Worm (Caenorhabditis elegans) whole organism, L4 larva: ENCODE results near the gene Y49F6C.8.

Source experiments
- F37D6.2 ChIP-seq: sonication (generic microtip); optimal IDR thresholded peaks from 2 replicates; lab custom pipeline; 2016; ENCODE audit warnings: mild to moderate bottlenecking, missing genetic modification characterization, missing compliant biosample characterization
- T26A8.4 ChIP-seq: fragments of 200-800 bp; sonication (Bioruptor generic); IDR thresholded peaks from 2 replicates; pipeline ENCODE4 v1.3.6; 2022; ENCODE audit warnings: missing genetic modification characterization, missing compliant biosample characterization
- Y48G9A.11 ChIP-seq: fragments of 200-800 bp; sonication (Bioruptor generic); IDR thresholded peaks from 2 replicates; pipeline ENCODE4 v1.3.6; 2022; ENCODE audit warnings: missing genetic modification reagents, missing genetic modification characterization, missing compliant biosample characterization
- attf-4 ChIP-seq: sonication (generic microtip); optimal IDR thresholded peaks from 3 replicates; lab custom pipeline; 2017; ENCODE audit warnings: missing biosample characterization, missing genetic modification characterization
- ceh-28 ChIP-seq: fragments of 150-350 bp; optimal IDR thresholded peaks from 2 replicates; lab custom pipeline; 2014; ENCODE audit warnings: missing biosample characterization, missing genetic modification reagents, missing genetic modification characterization
- cey-2 ChIP-seq: sonication (generic microtip); optimal IDR thresholded peaks from 3 replicates; lab custom pipeline; 2017; ENCODE audit warnings: missing genetic modification characterization, mild to moderate bottlenecking, missing compliant biosample characterization, antibody characterized with exemption, borderline replicate concordance; ENCODE audit not compliant: insufficient read depth
- daf-12 ChIP-seq: fragments of 150-350 bp; optimal IDR thresholded peaks from 2 replicates; lab custom pipeline; 2014; ENCODE audit warnings: missing biosample characterization, missing genetic modification reagents, missing genetic modification characterization
- daf-19 ChIP-seq: fragments of 200-800 bp; sonication (Bioruptor generic); conservative IDR thresholded peaks from 2 replicates; pipeline ENCODE4 v1.3.6; 2022; ENCODE audit warnings: missing genetic modification characterization, missing compliant biosample characterization
- dmd-8 ChIP-seq: fragments of 200-800 bp; sonication (Bioruptor generic); IDR thresholded peaks from 2 replicates; pipeline ENCODE4 v1.3.6; 2022; ENCODE audit warnings: missing genetic modification characterization, missing compliant biosample characterization
- duxl-1 ChIP-seq: sonication (generic microtip); optimal IDR thresholded peaks from 2 replicates; lab custom pipeline; 2016; ENCODE audit warnings: mild to moderate bottlenecking, missing genetic modification characterization, moderate library complexity, missing compliant biosample characterization; ENCODE audit not compliant: poor library complexity
- dve-1 ChIP-seq: sonication (generic microtip); optimal IDR thresholded peaks from 2 replicates; lab custom pipeline; 2017; ENCODE audit warnings: antibody characterized with exemption, mild to moderate bottlenecking, missing genetic modification characterization, missing compliant biosample characterization; ENCODE audit not compliant: insufficient read depth
- fkh-10 ChIP-seq: fragments of 150-350 bp; optimal IDR thresholded peaks from 2 replicates; lab custom pipeline; 2014; ENCODE audit warnings: missing biosample characterization, missing genetic modification reagents, missing genetic modification characterization
- fos-1 ChIP-seq: fragments of 150-350 bp; optimal IDR thresholded peaks from 2 replicates; lab custom pipeline; 2014; ENCODE audit warnings: missing biosample characterization, missing genetic modification characterization
- gei-8 ChIP-seq: fragments of 200-800 bp; sonication (Bioruptor generic); optimal IDR thresholded peaks from 2 replicates; lab custom pipeline; 2018; ENCODE audit warnings: mild to moderate bottlenecking, missing genetic modification characterization, missing compliant biosample characterization
- hlh-11 ChIP-seq: fragments of 200-800 bp; sonication (Bioruptor generic); optimal IDR thresholded peaks from 2 replicates; lab custom pipeline; 2018; ENCODE audit warnings: mild to moderate bottlenecking, missing genetic modification characterization, missing compliant biosample characterization
- lin-1 ChIP-seq: fragments of 200-800 bp; sonication (Bioruptor generic); IDR thresholded peaks from 2 replicates; pipeline ENCODE4 v1.3.6; 2022; ENCODE audit warnings: missing genetic modification reagents, missing genetic modification characterization, missing compliant biosample characterization
- lin-38 ChIP-seq: fragments of 200-800 bp; sonication (Bioruptor generic); IDR thresholded peaks from 2 replicates; pipeline ENCODE4 v1.3.6; 2022; ENCODE audit warnings: missing genetic modification reagents, missing genetic modification characterization, missing compliant biosample characterization
- lsy-2 ChIP-seq, 2 experiments: fragments of 150-350 bp in 1 of 2; sonication (generic microtip) in 1 of 2; optimal IDR thresholded peaks; 2 replicates each; lab custom pipeline; 2014 to 2017; ENCODE audit warnings: missing biosample characterization in 2 of 2, missing genetic modification characterization in 2 of 2
- mxl-2 ChIP-seq: fragments of 200-800 bp; sonication (Bioruptor generic); conservative IDR thresholded peaks from 2 replicates; pipeline ENCODE4 v1.3.6; 2022; ENCODE audit warnings: missing genetic modification reagents, missing genetic modification characterization, missing compliant biosample characterization
- nhr-102 ChIP-seq: sonication (generic microtip); optimal IDR thresholded peaks from 2 replicates; lab custom pipeline; 2016; ENCODE audit warnings: mild to moderate bottlenecking, missing genetic modification characterization, moderate library complexity, missing compliant biosample characterization
- nhr-6 ChIP-seq: fragments of 150-350 bp; optimal IDR thresholded peaks from 2 replicates; lab custom pipeline; 2014; ENCODE audit warnings: missing biosample characterization, missing genetic modification characterization
- php-3 ChIP-seq: fragments of 200-800 bp; sonication (Bioruptor generic); IDR thresholded peaks from 2 replicates; pipeline ENCODE4 v1.3.6; 2022; ENCODE audit warnings: missing genetic modification reagents, missing genetic modification characterization, missing compliant biosample characterization
- pqm-1 ChIP-seq: sonication (generic microtip); optimal IDR thresholded peaks from 2 replicates; lab custom pipeline; 2017; ENCODE audit warnings: missing biosample characterization, missing genetic modification characterization
- saeg-2 ChIP-seq: fragments of 200-800 bp; sonication (Bioruptor generic); IDR thresholded peaks from 2 replicates; pipeline ENCODE4 v1.3.6; 2022; ENCODE audit warnings: missing genetic modification reagents, missing genetic modification characterization, missing compliant biosample characterization
- sdz-12 ChIP-seq: fragments of 200-800 bp; sonication (Bioruptor generic); optimal IDR thresholded peaks from 2 replicates; lab custom pipeline; 2018; ENCODE audit warnings: mild to moderate bottlenecking, missing genetic modification characterization, missing compliant biosample characterization
- snpc-1.2 ChIP-seq: fragments of 200-800 bp; sonication (Bioruptor generic); IDR thresholded peaks from 2 replicates; pipeline ENCODE4 v1.3.6; 2022; ENCODE audit warnings: missing genetic modification reagents, missing genetic modification characterization, missing compliant biosample characterization
- snpc-4 ChIP-seq: fragments of 150-350 bp; optimal IDR thresholded peaks from 2 replicates; lab custom pipeline; 2014; ENCODE audit warnings: missing biosample characterization, missing genetic modification characterization
- spr-1 ChIP-seq: sonication (generic microtip); optimal IDR thresholded peaks from 2 replicates; lab custom pipeline; 2016; ENCODE audit warnings: mild to moderate bottlenecking, missing genetic modification characterization, missing compliant biosample characterization
- tra-1 ChIP-seq: fragments of 200-800 bp; sonication (Bioruptor generic); IDR thresholded peaks from 2 replicates; pipeline ENCODE4 v1.3.6; 2022; ENCODE audit warnings: missing genetic modification reagents, missing genetic modification characterization, missing compliant biosample characterization
- unc-39 ChIP-seq: sonication (generic microtip); optimal IDR thresholded peaks from 2 replicates; lab custom pipeline; 2017; ENCODE audit warnings: missing biosample characterization, missing genetic modification characterization
- unc-62 ChIP-seq, 3 experiments: fragments of 150-350 bp in 1 of 3; sonication (generic microtip); optimal IDR thresholded peaks in 2 of 3; peaks in 1 of 3; 1 replicate in 1 of 3; 2 replicates in 2 of 3; lab custom pipeline; 2014 to 2017; ENCODE audit warnings: missing biosample characterization in 3 of 3, missing genetic modification characterization in 3 of 3, missing genetic modification reagents in 3 of 3, missing genotype in 1 of 3
- vab-7 ChIP-seq: fragments of 200-800 bp; sonication (Bioruptor generic); IDR thresholded peaks from 2 replicates; pipeline ENCODE4 v1.3.6; 2022; ENCODE audit warnings: missing genetic modification reagents, missing genetic modification characterization, missing compliant biosample characterization
- zag-1 ChIP-seq: fragments of 150-350 bp; optimal IDR thresholded peaks from 2 replicates; lab custom pipeline; 2014; ENCODE audit warnings: missing biosample characterization, missing genetic modification characterization
- zfp-2 ChIP-seq: sonication (generic microtip); optimal IDR thresholded peaks from 2 replicates; lab custom pipeline; 2016; ENCODE audit warnings: mild to moderate bottlenecking, missing genetic modification characterization, missing compliant biosample characterization
- zip-2 ChIP-seq: fragments of 150-350 bp; optimal IDR thresholded peaks from 2 replicates; lab custom pipeline; 2014; ENCODE audit warnings: missing biosample characterization, missing genetic modification characterization
- ztf-11 ChIP-seq: fragments of 150-350 bp; optimal IDR thresholded peaks from 2 replicates; lab custom pipeline; 2014; ENCODE audit warnings: missing biosample characterization, missing genetic modification characterization
- ztf-7 ChIP-seq: fragments of 150-350 bp; optimal IDR thresholded peaks from 2 replicates; lab custom pipeline; 2014; ENCODE audit warnings: missing biosample characterization, missing genetic modification characterization

The Y49F6C.8 gene

ce11 chrII:3346328-3346780 lies 23.6 kb downstream of the Y49F6C.8 start, which contains the start of gene bath-30:
TSS of gene bath-30 (minus strand) at chrII:3346378.
- 0 out of 2 replicates have a peak, but pooled peaks have one; percentile 12 for TF ChIP-seq lin-38 (GFP tag; lab: Robert Waterston, UW)
- no peak for TF ChIP-seq gei-8 (GFP tag; lab: Kevin White, UChicago)
- TF ChIP-seq sdz-12 (GFP tag; lab: Kevin White, UChicago), result no peak
- no peak for TF ChIP-seq pqm-1
- TF ChIP-seq spr-1 (tag; lab: Kevin White, UChicago), result no peak
- no peak for TF ChIP-seq hlh-11 (tag; lab: Kevin White, UChicago)

- TF ChIP-seq unc-62 (GFP tag; optimal IDR thresholded peaks at IDR 0.05 in 1 of 2; lab: Kevin White, UChicago), result no peak
- no peak for TF ChIP-seq unc-62 (tag; optimal IDR thresholded peaks at IDR 0.05; lab: Kevin White, UChicago)
- no peak for TF ChIP-seq spr-1 (tag; lab: Kevin White, UChicago)
- TF ChIP-seq fos-1 (tag; lab: Kevin White, UChicago), result no peak
- TF ChIP-seq cey-2 (tag; lab: Kevin White, UChicago), result no peak
- no peak for TF ChIP-seq saeg-2 (GFP tag; lab: Robert Waterston, UW)
- no peak for TF ChIP-seq php-3 (GFP tag; lab: Robert Waterston, UW)
- no peak for TF ChIP-seq ztf-11
- no peak for TF ChIP-seq mxl-2 (GFP tag; lab: Robert Waterston, UW)
- no peak for TF ChIP-seq zip-2 (tag; lab: Kevin White, UChicago)
- TF ChIP-seq lsy-2 (tag; optimal IDR thresholded peaks at IDR 0.05; lab: Kevin White, UChicago), result no peak
- TF ChIP-seq F37D6.2 (tag; lab: Kevin White, UChicago), result no peak
- no peak for TF ChIP-seq daf-19 (GFP tag; lab: Robert Waterston, UW)
- TF ChIP-seq daf-12 (tag; lab: Kevin White, UChicago), result no peak
- TF ChIP-seq nhr-6, result no peak
- TF ChIP-seq duxl-1 (tag; lab: Kevin White, UChicago), result no peak
- TF ChIP-seq dmd-8 (GFP tag; lab: Robert Waterston, UW), result no peak
- no peak for TF ChIP-seq snpc-4 (tag; lab: Kevin White, UChicago)
Observed at ce11 chrII:3344917-3345316, 25.0 kb downstream of the Y49F6C.8 start, which contains the start of gene bath-28. TSS of gene bath-28 (minus strand) at chrII:3344967.

ce11 chrII:3343714-3344113 lies 26.2 kb downstream of the Y49F6C.8 start, which contains the start of gene F14D2.15:
TSS of gene F14D2.15 (minus strand) at chrII:3343814.
- peak; percentile 49 for TF ChIP-seq ceh-28 (tag; lab: Kevin White, UChicago)
- TF ChIP-seq ztf-7, result no peak
- TF ChIP-seq zag-1, result no peak

ce11 chrII:3341989-3342388 lies 27.9 kb downstream of the Y49F6C.8 start, which contains the start of gene F14D2.11:
TSS of gene F14D2.11 (minus strand) at chrII:3342089.
- TF ChIP-seq T26A8.4, result no peak
- no peak for TF ChIP-seq vab-7 (GFP tag; lab: Robert Waterston, UW)
- no peak for TF ChIP-seq snpc-1.2 (GFP tag; lab: Robert Waterston, UW)
- TF ChIP-seq Y48G9A.11 (GFP tag; lab: Robert Waterston, UW), result no peak
- no peak for TF ChIP-seq mxl-2 (GFP tag; lab: Robert Waterston, UW)
- TF ChIP-seq attf-4 (tag; lab: Kevin White, UChicago), result no peak
- no peak for TF ChIP-seq lin-1
- no peak for TF ChIP-seq zfp-2 (tag; lab: Kevin White, UChicago)
- no peak for TF ChIP-seq unc-39 (tag; lab: Kevin White, UChicago)
- no peak for TF ChIP-seq nhr-102 (tag; lab: Kevin White, UChicago)
- no peak for TF ChIP-seq tra-1 (GFP tag; lab: Robert Waterston, UW)
- no peak for TF ChIP-seq F37D6.2 (tag; lab: Kevin White, UChicago)
- TF ChIP-seq dve-1, result no peak
- no peak for TF ChIP-seq fkh-10 (GFP tag; lab: Kevin White, UChicago)
